Fruit fly (Drosophila melanogaster) whole organism, embryonic: ENCODE data around the gene HUWE1.

Source experiments
- Aef1 ChIP-seq: fragments of 200-800 bp; sonication (Bioruptor generic); IDR thresholded peaks from 3 replicates; pipeline ENCODE4 v1.3.6; 2022; ENCODE audit warnings: missing biosample characterization, missing genetic modification characterization
- Antp ChIP-seq: fragments of 200-800 bp; sonication (Bioruptor generic); optimal IDR thresholded peaks from 3 replicates; lab custom pipeline; 2016; ENCODE audit warnings: missing biosample characterization, missing genetic modification characterization
- Atf6 ChIP-seq: fragments of 200-800 bp; sonication (Bioruptor generic); IDR thresholded peaks from 2 replicates; pipeline ENCODE4 v1.3.6; 2022; ENCODE audit warnings: missing biosample characterization, missing genetic modification characterization
- CG10209 ChIP-seq: fragments of 200-800 bp; sonication (Bioruptor generic); optimal IDR thresholded peaks from 3 replicates; lab custom pipeline; 2017; ENCODE audit warnings: missing biosample characterization, mild to moderate bottlenecking, missing genetic modification characterization, missing genetic modification reagents
- CG10565 ChIP-seq: fragments of 200-800 bp; sonication (Bioruptor generic); optimal IDR thresholded peaks from 3 replicates; lab custom pipeline; 2016; ENCODE audit warnings: missing biosample characterization, mild to moderate bottlenecking, missing genetic modification characterization
- CG11456 ChIP-seq: fragments of 200-800 bp; sonication (Bioruptor generic); IDR thresholded peaks from 3 replicates; pipeline ENCODE4 v1.3.6; 2022; ENCODE audit warnings: missing biosample characterization, missing genetic modification characterization
- CG15011 ChIP-seq: fragments of 200-800 bp; sonication (Bioruptor generic); optimal IDR thresholded peaks from 3 replicates; lab custom pipeline; 2018; ENCODE audit warnings: missing biosample characterization, mild to moderate bottlenecking, missing genetic modification characterization
- CG1602 ChIP-seq: fragments of 200-800 bp; sonication (Bioruptor generic); optimal IDR thresholded peaks from 3 replicates; lab custom pipeline; 2016; ENCODE audit warnings: missing biosample characterization, missing genetic modification characterization
- CG1647 ChIP-seq: fragments of 200-800 bp; sonication (Bioruptor generic); optimal IDR thresholded peaks from 3 replicates; lab custom pipeline; 2016; ENCODE audit warnings: missing biosample characterization, missing genetic modification characterization
- CG17802 ChIP-seq: fragments of 200-800 bp; sonication (Bioruptor generic); optimal IDR thresholded peaks from 2 replicates; lab custom pipeline; 2018; ENCODE audit warnings: missing biosample characterization, mild to moderate bottlenecking, missing genetic modification characterization, moderate library complexity
- CG17829 ChIP-seq: fragments of 200-800 bp; optimal IDR thresholded peaks from 2 replicates; lab custom pipeline; 2019; ENCODE audit warnings: missing biosample characterization, mild to moderate bottlenecking, missing genetic modification characterization, moderate library complexity
- CG2889 ChIP-seq: fragments of 200-800 bp; sonication (Bioruptor generic); IDR thresholded peaks from 3 replicates; pipeline ENCODE4 v1.3.6; 2022; ENCODE audit warnings: missing biosample characterization, missing genetic modification characterization
- CG31224 ChIP-seq: fragments of 200-800 bp; sonication (Bioruptor generic); IDR thresholded peaks from 2 replicates; pipeline ENCODE4 v1.3.6; 2022; ENCODE audit warnings: missing biosample characterization, missing genetic modification characterization
- CG3847 ChIP-seq: fragments of 200-800 bp; sonication (Bioruptor generic); IDR thresholded peaks from 2 replicates; pipeline ENCODE4 v1.3.6; 2022; ENCODE audit warnings: missing biosample characterization, missing genetic modification characterization
- CG6175 ChIP-seq: fragments of 200-800 bp; sonication (Bioruptor generic); IDR thresholded peaks from 3 replicates; pipeline ENCODE4 v1.3.6; 2022; ENCODE audit warnings: missing biosample characterization, missing genetic modification characterization
- CG6854 ChIP-seq: fragments of 200-800 bp; sonication (Bioruptor generic); optimal IDR thresholded peaks from 3 replicates; lab custom pipeline; 2017; ENCODE audit warnings: missing biosample characterization, mild to moderate bottlenecking, missing genetic modification characterization
- CG9609 ChIP-seq: fragments of 200-800 bp; sonication (Bioruptor generic); optimal IDR thresholded peaks from 3 replicates; lab custom pipeline; 2016; ENCODE audit warnings: missing biosample characterization, missing genetic modification characterization
- CTCF ChIP-seq: fragments of 200-800 bp; sonication (Bioruptor generic); optimal IDR thresholded peaks from 2 replicates; lab custom pipeline; 2017; ENCODE audit warnings: missing biosample characterization, mild to moderate bottlenecking, missing genetic modification characterization, moderate library complexity
- D ChIP-seq, 2 experiments: fragments of 200-800 bp in 1 of 2; fragments of >200 bp in 1 of 2; sonication (Bioruptor generic) in 1 of 2; optimal IDR thresholded peaks; 2 replicates in 1 of 2; 3 replicates in 1 of 2; lab custom pipeline; 2017; ENCODE audit warnings: mild to moderate bottlenecking in 1 of 2, missing biosample characterization in 1 of 2, missing genetic modification characterization in 1 of 2, missing genetic modification reagents in 1 of 2
- D19A ChIP-seq: fragments of 200-800 bp; optimal IDR thresholded peaks from 3 replicates; lab custom pipeline; 2019; ENCODE audit warnings: missing biosample characterization, mild to moderate bottlenecking, missing genetic modification characterization, moderate library complexity
- Dek ChIP-seq: fragments of 200-800 bp; sonication (Bioruptor generic); optimal IDR thresholded peaks from 3 replicates; lab custom pipeline; 2019; ENCODE audit warnings: missing biosample characterization, mild to moderate bottlenecking, missing genetic modification characterization, moderate library complexity
- Dp ChIP-seq: fragments of 200-800 bp; sonication (Bioruptor generic); optimal IDR thresholded peaks from 2 replicates; lab custom pipeline; 2018; ENCODE audit warnings: missing biosample characterization, mild to moderate bottlenecking, missing genetic modification characterization, moderate library complexity
- Eip74EF ChIP-seq, 2 experiments: fragments of 200-800 bp in 1 of 2; fragments of >200 bp in 1 of 2; sonication (Bioruptor generic) in 1 of 2; optimal IDR thresholded peaks; 2 replicates each; lab custom pipeline; 2017 to 2019; ENCODE audit warnings: missing biosample characterization in 2 of 2, missing genetic modification characterization in 2 of 2, mild to moderate bottlenecking in 1 of 2, moderate library complexity in 1 of 2
- Fer3 ChIP-seq: fragments of 200-800 bp; sonication (Bioruptor generic); optimal IDR thresholded peaks from 2 replicates; lab custom pipeline; 2018; ENCODE audit warnings: missing biosample characterization, mild to moderate bottlenecking, missing genetic modification characterization, moderate library complexity
- HLH4C ChIP-seq: fragments of 200-800 bp; sonication (Bioruptor generic); IDR thresholded peaks from 3 replicates; pipeline ENCODE4 v1.3.6; 2022; ENCODE audit warnings: missing biosample characterization, missing genetic modification characterization; ENCODE audit not compliant: partially characterized antibody
- Mad ChIP-seq: fragments of 200-800 bp; sonication (Bioruptor generic); optimal IDR thresholded peaks from 2 replicates; lab custom pipeline; 2016; ENCODE audit warnings: missing biosample characterization, missing genetic modification characterization
- Med ChIP-seq: fragments of 200-800 bp; sonication (Bioruptor generic); peaks from one replicate; lab custom pipeline; 2016; ENCODE audit warnings: missing biosample characterization, missing genetic modification characterization, mild to moderate bottlenecking, inconsistent platforms, moderate library complexity
- Meics ChIP-seq: fragments of 200-800 bp; sonication (Bioruptor generic); optimal IDR thresholded peaks from 2 replicates; lab custom pipeline; 2017; ENCODE audit warnings: missing biosample characterization, mild to moderate bottlenecking, missing genetic modification characterization
- Myb ChIP-seq: fragments of 200-800 bp; sonication (Bioruptor generic); optimal IDR thresholded peaks from 2 replicates; lab custom pipeline; 2016; ENCODE audit warnings: missing biosample characterization, missing genetic modification characterization
- Nf-YA ChIP-seq: fragments of 200-800 bp; sonication (Bioruptor generic); IDR thresholded peaks from 2 replicates; pipeline ENCODE4 v1.3.6; 2022; ENCODE audit warnings: missing biosample characterization, missing genetic modification characterization
- Optix ChIP-seq: fragments of 200-800 bp; sonication (Bioruptor generic); IDR thresholded peaks from 3 replicates; pipeline ENCODE4 v1.3.6; 2022; ENCODE audit warnings: missing biosample characterization, missing genetic modification characterization
- Sox100B ChIP-seq: fragments of 200-800 bp; sonication (Bioruptor generic); optimal IDR thresholded peaks from 3 replicates; lab custom pipeline; 2018; ENCODE audit warnings: missing biosample characterization, mild to moderate bottlenecking, missing genetic modification characterization
- Sox102F ChIP-seq: fragments of 200-800 bp; sonication (Bioruptor generic); optimal IDR thresholded peaks from 2 replicates; lab custom pipeline; 2018; ENCODE audit warnings: missing biosample characterization, mild to moderate bottlenecking, missing genetic modification characterization, moderate library complexity
- Sry-β ChIP-seq: fragments of 200-800 bp; sonication (Bioruptor generic); optimal IDR thresholded peaks from 2 replicates; lab custom pipeline; 2018; ENCODE audit warnings: missing biosample characterization, mild to moderate bottlenecking, missing genetic modification characterization, moderate library complexity
- ash1 ChIP-seq: fragments of 200-800 bp; sonication (Bioruptor generic); optimal IDR thresholded peaks from 2 replicates; lab custom pipeline; 2018; ENCODE audit warnings: missing biosample characterization, mild to moderate bottlenecking, missing genetic modification characterization
- chif ChIP-seq, 2 experiments: fragments of 200-800 bp; sonication (Bioruptor generic); optimal IDR thresholded peaks; 3 replicates each; lab custom pipeline; 2016; ENCODE audit warnings: missing biosample characterization in 2 of 2, missing genetic modification characterization in 2 of 2
- chn ChIP-seq: fragments of 200-800 bp; sonication (Bioruptor generic); optimal IDR thresholded peaks from 2 replicates; lab custom pipeline; 2016; ENCODE audit warnings: missing biosample characterization, missing genetic modification characterization
- esg ChIP-seq: fragments of 200-800 bp; sonication (Bioruptor generic); conservative IDR thresholded peaks from 2 replicates; pipeline ENCODE4 v1.3.6; 2022; ENCODE audit warnings: missing biosample characterization, missing genetic modification characterization
- exex ChIP-seq: fragments of 200-800 bp; sonication (Bioruptor generic); optimal IDR thresholded peaks from 4 replicates; lab custom pipeline; 2018; ENCODE audit warnings: missing biosample characterization, mild to moderate bottlenecking, missing genetic modification characterization, moderate library complexity
- insv ChIP-seq, 2 experiments: fragments of 200-800 bp; sonication (Bioruptor generic); optimal IDR thresholded peaks; 3 replicates each; lab custom pipeline; 2016 to 2018; ENCODE audit warnings: missing biosample characterization in 2 of 2, missing genetic modification characterization in 2 of 2
- kni ChIP-seq: fragments of 200-800 bp; sonication (Bioruptor generic); optimal IDR thresholded peaks from 3 replicates; lab custom pipeline; 2017; ENCODE audit warnings: mild to moderate bottlenecking, missing biosample characterization, missing genetic modification reagents, missing genetic modification characterization
- lilli ChIP-seq: fragments of 200-800 bp; sonication (Bioruptor generic); optimal IDR thresholded peaks from 3 replicates; lab custom pipeline; 2016; ENCODE audit warnings: missing biosample characterization, missing genetic modification characterization
- pan ChIP-seq, 4 experiments: fragments of >200 bp in 3 of 4; fragments of 200-800 bp in 1 of 4; sonication (Bioruptor generic) in 1 of 4; optimal IDR thresholded peaks in 3 of 4; IDR thresholded peaks in 1 of 4; 2 replicates each; pipeline versions ENCODE4 v1.3.6 to Lab custom; 2017 to 2022; ENCODE audit warnings: missing biosample characterization in 2 of 4, missing genetic modification characterization in 2 of 4, mixed read lengths in 1 of 4
- sima ChIP-seq: fragments of 200-800 bp; sonication (Bioruptor generic); optimal IDR thresholded peaks from 2 replicates; lab custom pipeline; 2016; ENCODE audit warnings: missing biosample characterization, missing genetic modification characterization
- sob ChIP-seq: fragments of 200-800 bp; sonication (Bioruptor generic); IDR thresholded peaks from 2 replicates; pipeline ENCODE4 v1.3.6; 2022; ENCODE audit warnings: missing biosample characterization, missing genetic modification characterization
- sr ChIP-seq: fragments of 200-800 bp; sonication (Bioruptor generic); IDR thresholded peaks from 3 replicates; pipeline ENCODE4 v1.3.6; 2022; ENCODE audit warnings: missing biosample characterization, missing genetic modification characterization
- tio ChIP-seq: fragments of 200-800 bp; sonication (Bioruptor generic); optimal IDR thresholded peaks from 2 replicates; lab custom pipeline; 2017; ENCODE audit warnings: missing biosample characterization, missing genetic modification characterization, inconsistent platforms
- tna ChIP-seq: fragments of 200-800 bp; sonication (Bioruptor generic); IDR thresholded peaks from 2 replicates; pipeline ENCODE4 v1.3.6; 2022; ENCODE audit warnings: missing biosample characterization, missing genetic modification characterization; ENCODE audit not compliant: partially characterized antibody
- usp ChIP-seq: fragments of >200 bp; optimal IDR thresholded peaks from 2 replicates; lab custom pipeline; 2017; ENCODE audit warnings: missing biosample characterization, missing genetic modification characterization
- wek ChIP-seq: fragments of 200-800 bp; sonication (Bioruptor generic); optimal IDR thresholded peaks from 3 replicates; lab custom pipeline; 2018; ENCODE audit warnings: missing biosample characterization, mild to moderate bottlenecking, missing genetic modification characterization, moderate library complexity

HUWE1 gene

DNA sequence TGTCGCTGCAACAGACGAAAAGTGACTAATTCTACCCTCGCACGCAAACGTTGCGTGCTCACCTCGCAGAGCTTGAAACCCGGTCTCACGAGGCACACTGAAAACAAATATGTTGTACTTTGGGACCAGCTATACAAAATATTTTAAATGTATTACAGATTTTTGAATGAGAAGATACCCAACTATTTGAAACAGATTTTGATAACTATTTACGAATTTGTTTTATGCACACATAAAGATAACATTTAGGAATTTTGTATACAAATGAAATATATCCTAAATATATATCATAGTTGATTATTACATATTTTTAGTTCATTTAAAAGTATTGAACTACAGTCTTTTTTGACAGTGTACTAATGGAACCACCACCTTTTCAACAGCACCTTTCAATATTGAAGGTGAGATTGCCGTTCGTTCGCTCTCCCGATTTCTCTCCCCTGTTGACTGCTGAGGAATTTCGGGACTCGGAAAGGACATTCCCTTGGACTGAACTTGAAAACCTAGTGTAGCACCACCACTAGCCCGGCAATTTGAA, 41.3 kb upstream of the HUWE1 start, which contains the start of gene CG15646 (continued):
- TF ChIP-seq D19A (tag; lab: Kevin White, UChicago) (peak; percentile 84), CG6854 (GFP tag; lab: Kevin White, UChicago) (no peak), Meics (GFP tag; lab: Kevin White, UChicago) (peak; percentile 37), esg (GFP tag; lab: Robert Waterston, UW) (0 out of 2 replicates have a peak, but pooled peaks have one; percentile 5), HLH4C (GFP tag; lab: Robert Waterston, UW) (no peak), Nf-YA (GFP tag; lab: Robert Waterston, UW) (no peak), lilli (GFP tag; lab: Kevin White, UChicago) (peak; percentile 29), exex (tag; lab: Kevin White, UChicago) (no peak), Fer3 (tag; lab: Kevin White, UChicago) (peak; percentile 42), usp (no peak), CG1602 (GFP tag; lab: Kevin White, UChicago) (peak; percentile 70), sob (GFP tag; lab: Robert Waterston, UW) (peak; percentile 17; the same call in 1 of the 2 replicates), CG3847 (GFP tag; lab: Robert Waterston, UW) (no peak), CG15011 (GFP tag; lab: Kevin White, UChicago) (peak; percentile 52), CG1647 (GFP tag; lab: Kevin White, UChicago) (no peak), Mad (no peak), sima (GFP tag; lab: Kevin White, UChicago) (no peak), CG17829 (peak; percentile 94), CG6175 (GFP tag; lab: Robert Waterston, UW) (no peak), CTCF (GFP tag; lab: Kevin White, UChicago) (no peak), Sox100B (GFP tag; lab: Kevin White, UChicago) (peak; percentile 74), Myb (GFP tag; lab: Kevin White, UChicago) (no peak), CG11456 (GFP tag; lab: Robert Waterston, UW) (no peak), CG2889 (GFP tag; lab: Robert Waterston, UW) (no peak), Dek (tag; lab: Kevin White, UChicago) (no peak), Eip74EF (GFP tag; optimal IDR thresholded peaks at IDR 0.05; lab: Kevin White, UChicago) (no peak), chn (no peak), Atf6 (GFP tag; lab: Robert Waterston, UW) (no peak), sr (GFP tag; lab: Robert Waterston, UW) (no peak), kni (GFP tag; lab: Kevin White, UChicago) (no peak), Dp (no peak), CG10209 (peak; percentile 72), wek (GFP tag; lab: Kevin White, UChicago) (no peak), tna (GFP tag; lab: Robert Waterston, UW) (no peak), Aef1 (GFP tag; lab: Robert Waterston, UW) (no peak), chif (GFP tag; optimal IDR thresholded peaks at IDR 0.05; lab: Kevin White, UChicago) (peak; percentile 3 to 49), Optix (GFP tag; lab: Robert Waterston, UW) (no peak), tio (peak; percentile 62), CG17802 (tag; lab: Kevin White, UChicago) (no peak), Sry-β (GFP tag; lab: Kevin White, UChicago) (no peak), CG10565 (GFP tag; lab: Kevin White, UChicago) (no peak), ash1 (no peak), CG31224 (GFP tag; lab: Robert Waterston, UW) (no peak), insv (GFP tag; optimal IDR thresholded peaks at IDR 0.05; lab: Kevin White, UChicago) (no peak), CG9609 (GFP tag; lab: Kevin White, UChicago) (no peak), Antp (no peak), D (optimal IDR thresholded peaks at IDR 0.05; lab: Kevin White, UChicago) (no peak), D (GFP tag; optimal IDR thresholded peaks at IDR 0.05; lab: Kevin White, UChicago) (peak; percentile 70), Sox102F (peak; percentile 61), pan (optimal IDR thresholded peaks at IDR 0.05; lab: Kevin White, UChicago) (no peak), pan (GFP tag; optimal IDR thresholded peaks at IDR 0.05 in 1 of 2, IDR thresholded peaks at IDR 0.05 in 1 of 2) (peak in 1 of 2 experiments; percentile 47), Med (no peak)
